Worm (Caenorhabditis elegans): ENCODE measurements around the gene Y32F6A.4.

Gene Y32F6A.4

DNA sequence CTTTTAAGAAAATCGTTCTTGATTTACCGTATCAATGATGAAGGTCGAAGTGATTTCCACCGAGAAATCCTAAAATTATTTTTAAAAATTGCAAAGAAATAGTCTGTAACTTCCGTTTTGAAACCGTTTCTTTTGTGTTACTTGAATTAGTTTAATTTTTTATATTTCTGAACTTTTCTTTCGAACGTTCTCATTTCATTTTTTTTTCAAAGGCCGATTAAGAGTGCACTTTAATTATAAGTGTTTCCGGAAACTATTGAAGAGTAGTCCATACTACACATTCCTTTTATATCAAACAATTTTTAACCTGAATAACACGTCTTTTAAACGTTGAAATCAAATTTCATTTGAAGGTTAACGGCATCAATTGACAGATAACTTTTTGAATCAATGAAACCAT lies 33.8 kb upstream of the Y32F6A.4 start:
- TF ChIP-seq elt-1 (tag; optimal IDR thresholded peaks at IDR 0.05; ENCODE audit: borderline replicate concordance, insufficient read depth) (no peak), ces-1 (GFP tag; optimal IDR thresholded peaks at IDR 0.05) (no peak), lin-32 (GFP tag; optimal IDR thresholded peaks at IDR 0.05) (no peak), hlh-1 (tag; optimal IDR thresholded peaks at IDR 0.05) (no peak), ceh-83 (GFP tag; optimal IDR thresholded peaks at IDR 0.05) (no peak), pha-4 (tag; optimal IDR thresholded peaks at IDR 0.05) (no peak), unc-120 (tag; optimal IDR thresholded peaks at IDR 0.05; ENCODE audit: poor library complexity, severe bottlenecking) (no peak), ceh-39 (tag; optimal IDR thresholded peaks at IDR 0.05) (no peak), M03D4.4 (tag; optimal IDR thresholded peaks at IDR 0.05) (no peak)

DNA sequence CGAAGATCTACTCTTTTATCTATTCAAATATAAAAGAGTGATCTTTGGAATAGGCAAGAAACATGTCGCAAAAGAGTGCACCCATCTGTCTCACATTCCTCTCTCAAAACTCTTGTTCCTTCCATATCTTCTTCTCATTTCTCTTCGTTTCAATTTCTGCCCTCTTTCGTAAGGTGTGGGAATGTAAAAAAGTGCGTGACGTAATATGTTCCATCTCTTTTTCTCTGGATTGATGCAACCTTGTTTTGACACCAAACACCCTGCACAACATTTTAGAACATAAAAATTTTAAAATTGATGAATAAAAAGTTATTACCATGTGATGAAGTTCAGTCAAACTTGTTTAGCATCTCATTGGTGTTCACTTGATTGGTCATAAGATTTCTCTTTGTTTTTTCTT lies 33.2 kb upstream of the Y32F6A.4 start:
- TF ChIP-seq ceh-83 (GFP tag; optimal IDR thresholded peaks at IDR 0.05) (no peak), zip-8 (tag; optimal IDR thresholded peaks at IDR 0.05) (peak; percentile 67), lsy-2 (tag; optimal IDR thresholded peaks at IDR 0.05) (no peak), ham-2 (GFP tag; optimal IDR thresholded peaks at IDR 0.05) (no peak)

DNA sequence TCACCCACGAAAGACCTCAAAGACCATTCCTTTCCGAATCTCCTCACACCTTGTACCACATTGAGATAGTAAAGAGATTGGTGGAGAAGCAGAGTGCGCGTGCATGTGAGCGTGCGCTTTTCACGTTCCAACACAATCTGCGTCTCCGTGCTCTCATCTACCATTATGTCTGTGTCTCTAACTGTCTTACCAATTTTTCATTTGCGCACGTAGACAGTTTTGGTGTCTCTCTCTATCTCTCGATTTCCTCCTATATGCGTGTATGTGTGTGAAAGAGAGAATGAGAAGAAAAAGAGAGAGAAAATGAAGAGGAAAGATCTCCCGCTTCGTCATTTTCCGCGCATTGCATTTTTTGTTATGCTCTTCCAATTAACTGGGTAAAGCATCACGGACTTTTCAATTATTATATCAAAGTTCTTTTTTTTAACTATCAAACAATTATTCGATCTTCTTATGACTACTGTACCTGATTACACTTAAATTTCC lies 32.8 kb upstream of the Y32F6A.4 start:
- TF ChIP-seq unc-62 (GFP tag; optimal IDR thresholded peaks at IDR 0.05) (peak; percentile 84), ceh-43 (GFP tag; optimal IDR thresholded peaks at IDR 0.05) (no peak), nhr-28 (tag; optimal IDR thresholded peaks at IDR 0.05) (peak; percentile 2), drap-1 (GFP tag; optimal IDR thresholded peaks at IDR 0.05) (peak; percentile 33), sptf-1 (tag; optimal IDR thresholded peaks at IDR 0.05) (peak; percentile 60), lsy-2 (tag; optimal IDR thresholded peaks at IDR 0.05) (peak; percentile 77), snpc-4 (tag; optimal IDR thresholded peaks at IDR 0.05) (no peak), elt-1 (tag; optimal IDR thresholded peaks at IDR 0.05; ENCODE audit: borderline replicate concordance, insufficient read depth) (peak; percentile 65), zip-8 (tag; optimal IDR thresholded peaks at IDR 0.05) (no peak), mep-1 (tag; optimal IDR thresholded peaks at IDR 0.05) (peak; percentile 95), cnd-1 (tag; optimal IDR thresholded peaks at IDR 0.05) (peak; percentile 60), ceh-39 (tag; optimal IDR thresholded peaks at IDR 0.05) (peak; percentile 89), ham-2 (GFP tag; optimal IDR thresholded peaks at IDR 0.05) (peak; percentile 89), unc-120 (tag; optimal IDR thresholded peaks at IDR 0.05; ENCODE audit: poor library complexity, severe bottlenecking) (peak; percentile 96), nhr-76 (tag; optimal IDR thresholded peaks at IDR 0.05) (no peak), hlh-1 (tag; optimal IDR thresholded peaks at IDR 0.05) (peak; percentile 54), nhr-237 (tag; optimal IDR thresholded peaks at IDR 0.05) (peak; percentile 96), pha-4 (tag; optimal IDR thresholded peaks at IDR 0.05) (peak; percentile 94), tbx-8 (GFP tag; optimal IDR thresholded peaks at IDR 0.05) (no peak), M03D4.4 (tag; optimal IDR thresholded peaks at IDR 0.05) (peak; percentile 69), flh-1 (GFP tag; optimal IDR thresholded peaks at IDR 0.05) (no peak), nhr-12 (tag; optimal IDR thresholded peaks at IDR 0.05) (no peak), elt-3 (tag; optimal IDR thresholded peaks at IDR 0.05) (peak; percentile 58), ztf-11 (tag; optimal IDR thresholded peaks at IDR 0.05) (peak; percentile 55), nhr-2 (tag; optimal IDR thresholded peaks at IDR 0.05) (peak; percentile 59), bed-3 (GFP tag; optimal IDR thresholded peaks at IDR 0.05) (no peak), sem-2 (GFP tag; optimal IDR thresholded peaks at IDR 0.05) (no peak), unc-39 (tag; optimal IDR thresholded peaks at IDR 0.05) (no peak), mls-2 (tag; optimal IDR thresholded peaks at IDR 0.05) (peak; percentile 78), lin-32 (GFP tag; optimal IDR thresholded peaks at IDR 0.05) (no peak), ces-1 (GFP tag; optimal IDR thresholded peaks at IDR 0.05) (peak; percentile 90), ceh-83 (GFP tag; optimal IDR thresholded peaks at IDR 0.05) (peak; percentile 8), lin-13 (tag; optimal IDR thresholded peaks at IDR 0.05) (peak; percentile 68), blmp-1 (tag; optimal IDR thresholded peaks at IDR 0.05) (no peak), mab-5 (tag; optimal IDR thresholded peaks at IDR 0.05) (no peak)

DNA sequence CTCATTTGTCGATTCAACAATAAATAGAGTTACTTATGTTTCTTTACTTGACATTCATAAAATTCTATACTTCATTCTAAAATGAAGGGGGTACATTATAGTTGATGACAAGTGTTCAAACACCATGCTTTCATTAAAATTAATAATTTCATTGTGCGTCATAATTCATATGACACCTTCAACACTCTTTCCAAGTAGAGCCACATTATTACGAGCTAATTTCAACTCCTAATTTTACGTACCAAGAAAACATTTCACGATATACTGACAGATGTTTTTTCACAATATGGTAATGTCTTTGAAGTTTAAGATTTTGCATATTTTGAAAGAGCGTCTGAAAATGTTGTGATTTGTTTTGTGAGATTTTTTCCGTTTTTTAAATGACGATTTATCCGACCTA lies 31.6 kb upstream of the Y32F6A.4 start:
- no peak for TF ChIP-seq ham-2 (GFP tag; optimal IDR thresholded peaks at IDR 0.05)

Measured in whole organism, mixed stage, embryonic.